Fruit fly (Drosophila melanogaster): Measurements from ENCODE around the gene CG43293.

The CG43293 gene

DNA sequence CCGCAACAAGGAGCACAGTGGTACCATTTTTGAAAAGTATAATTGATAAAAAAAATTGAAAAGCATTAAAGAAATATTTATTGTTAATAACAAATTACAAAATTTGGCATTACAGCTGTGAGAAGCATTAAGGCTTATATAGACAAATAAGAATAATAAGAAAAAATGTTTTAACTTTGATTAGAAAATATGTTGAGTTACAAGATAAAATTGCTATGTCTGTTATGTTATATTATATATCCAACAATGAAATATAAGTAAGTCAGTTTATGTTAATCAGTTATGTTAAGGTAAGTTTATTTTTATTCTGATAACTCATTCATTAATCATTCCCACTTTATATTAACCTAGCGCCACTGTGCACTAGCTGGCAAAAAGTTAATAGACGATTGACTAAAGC lies 25.1 kb upstream of the CG43293 start:
- no peak for TF ChIP-seq CG8159 (tag; optimal IDR thresholded peaks at IDR 0.05)
- no peak for TF ChIP-seq CG32121 (GFP tag; IDR thresholded peaks at IDR 0.05)
- TF ChIP-seq CG34367 (tag; optimal IDR thresholded peaks at IDR 0.05): no peak
- TF ChIP-seq gl (tag; optimal IDR thresholded peaks at IDR 0.05): no peak
- no peak for TF ChIP-seq EcR (GFP tag; optimal IDR thresholded peaks at IDR 0.05)
- no peak for TF ChIP-seq CG10348 (GFP tag; IDR thresholded peaks at IDR 0.05)
- TF ChIP-seq CG4496 (GFP tag; IDR thresholded peaks at IDR 0.05): no peak
- no peak for TF ChIP-seq CG14655 (GFP tag; optimal IDR thresholded peaks at IDR 0.05)
- no peak for TF ChIP-seq D1 (tag; optimal IDR thresholded peaks at IDR 0.05)
- no peak for TF ChIP-seq CG15710 (tag; optimal IDR thresholded peaks at IDR 0.05)
- no peak for TF ChIP-seq CG9948 (tag; optimal IDR thresholded peaks at IDR 0.05)
- TF ChIP-seq CG17806 (tag; optimal IDR thresholded peaks at IDR 0.05): no peak
- TF ChIP-seq fd96Ca (GFP tag; IDR thresholded peaks at IDR 0.05): no peak
- TF ChIP-seq CG13204 (GFP tag; optimal IDR thresholded peaks at IDR 0.05): no peak
- no peak for TF ChIP-seq Ets98B (GFP tag; IDR thresholded peaks at IDR 0.05)
- no peak for TF ChIP-seq CG8301 (tag; optimal IDR thresholded peaks at IDR 0.05)
- TF ChIP-seq Pif1A (GFP tag; optimal IDR thresholded peaks at IDR 0.05): no peak
- no peak for TF ChIP-seq CG12605 (GFP tag; IDR thresholded peaks at IDR 0.05)

DNA sequence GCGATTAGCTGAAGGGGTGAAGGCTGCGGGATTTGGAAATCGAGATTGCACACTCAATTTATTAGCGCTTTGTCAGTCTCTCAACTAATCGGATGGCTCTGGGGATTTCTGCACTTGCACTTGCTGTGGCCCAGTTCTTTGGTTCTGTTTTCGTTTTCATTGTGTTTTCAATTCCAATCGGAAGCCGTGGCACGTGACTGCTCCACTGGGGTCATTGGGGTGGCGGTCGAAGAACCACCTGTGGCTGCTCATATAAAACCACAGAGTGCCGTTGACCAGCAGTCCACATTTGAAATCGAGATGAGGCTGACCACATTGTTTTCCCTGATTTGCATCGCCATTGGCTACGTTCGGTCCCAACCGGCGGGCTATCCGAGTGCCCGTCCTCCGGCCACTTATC lies 24.5 kb upstream of the CG43293 start, which contains the start of gene Cpr65Az:
Cpr65Az (plus strand) TSS at position 301 of the 400 bp plus-strand sequence.
- TF ChIP-seq CG14655 (GFP tag; optimal IDR thresholded peaks at IDR 0.05): no peak
- no peak for TF ChIP-seq CG17806 (tag; optimal IDR thresholded peaks at IDR 0.05)
- TF ChIP-seq CG8159 (tag; optimal IDR thresholded peaks at IDR 0.05): no peak
- TF ChIP-seq CG9948 (tag; optimal IDR thresholded peaks at IDR 0.05): no peak
- no peak for TF ChIP-seq D1 (tag; optimal IDR thresholded peaks at IDR 0.05)
- TF ChIP-seq fd96Ca (GFP tag; IDR thresholded peaks at IDR 0.05): no peak
- TF ChIP-seq CG32121 (GFP tag; IDR thresholded peaks at IDR 0.05): no peak
- TF ChIP-seq Pif1B (GFP tag; optimal IDR thresholded peaks at IDR 0.05): no peak

DNA sequence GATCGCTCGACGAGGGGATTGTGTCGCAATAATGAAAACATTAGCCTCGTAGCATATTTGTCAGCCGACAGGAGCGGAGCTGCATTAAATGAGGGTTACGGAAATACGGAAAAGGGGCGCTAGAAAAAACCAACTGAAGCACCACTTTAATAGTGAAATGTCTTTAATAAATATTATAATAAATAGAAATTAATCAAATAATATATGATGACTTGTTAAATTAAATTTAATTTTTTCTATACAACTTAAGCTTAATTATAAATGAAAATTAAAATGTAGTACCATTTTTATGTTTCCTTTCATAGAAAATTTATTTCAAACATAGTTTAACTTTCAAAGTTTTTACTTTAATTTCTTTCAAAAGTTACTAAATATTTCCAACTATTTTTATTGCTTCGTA lies 23.0 kb upstream of the CG43293 start:
- no peak for TF ChIP-seq CG8159 (tag; optimal IDR thresholded peaks at IDR 0.05)
- no peak for TF ChIP-seq CG10348 (GFP tag; IDR thresholded peaks at IDR 0.05)
- no peak for TF ChIP-seq Snoo (tag; optimal IDR thresholded peaks at IDR 0.05)
- no peak for TF ChIP-seq Pif1A (GFP tag; optimal IDR thresholded peaks at IDR 0.05)
- no peak for TF ChIP-seq CG8301 (tag; optimal IDR thresholded peaks at IDR 0.05)
- no peak for TF ChIP-seq gl (tag; optimal IDR thresholded peaks at IDR 0.05)
- no peak for TF ChIP-seq Pif1B (GFP tag; optimal IDR thresholded peaks at IDR 0.05)
- TF ChIP-seq Ets98B (GFP tag; IDR thresholded peaks at IDR 0.05): no peak
- no peak for TF ChIP-seq CG14655 (GFP tag; optimal IDR thresholded peaks at IDR 0.05)
- TF ChIP-seq D1 (tag; optimal IDR thresholded peaks at IDR 0.05): no peak
- TF ChIP-seq CG15710 (tag; optimal IDR thresholded peaks at IDR 0.05): no peak
- no peak for TF ChIP-seq CG17806 (tag; optimal IDR thresholded peaks at IDR 0.05)
- TF ChIP-seq fd96Ca (GFP tag; IDR thresholded peaks at IDR 0.05): no peak
- TF ChIP-seq CG9948 (tag; optimal IDR thresholded peaks at IDR 0.05): no peak
- no peak for TF ChIP-seq CG32121 (GFP tag; IDR thresholded peaks at IDR 0.05)
- TF ChIP-seq rn (GFP tag; IDR thresholded peaks at IDR 0.05): no peak
- no peak for TF ChIP-seq CG34367 (tag; optimal IDR thresholded peaks at IDR 0.05)
- no peak for TF ChIP-seq EcR (GFP tag; optimal IDR thresholded peaks at IDR 0.05)
- no peak for TF ChIP-seq CG4496 (GFP tag; IDR thresholded peaks at IDR 0.05)
- no peak for TF ChIP-seq CG13204 (GFP tag; optimal IDR thresholded peaks at IDR 0.05)

- no peak for TF ChIP-seq Snoo (tag; optimal IDR thresholded peaks at IDR 0.05)
- TF ChIP-seq CG32121 (GFP tag; IDR thresholded peaks at IDR 0.05): no peak
- no peak for TF ChIP-seq rn (GFP tag; IDR thresholded peaks at IDR 0.05)
Measured at dm6 chr3L:6162483-6163128, 22.4 kb upstream of the CG43293 start, which contains the start of gene Prdm13. Gene Prdm13 (plus strand): TSS chr3L:6163127.

DNA sequence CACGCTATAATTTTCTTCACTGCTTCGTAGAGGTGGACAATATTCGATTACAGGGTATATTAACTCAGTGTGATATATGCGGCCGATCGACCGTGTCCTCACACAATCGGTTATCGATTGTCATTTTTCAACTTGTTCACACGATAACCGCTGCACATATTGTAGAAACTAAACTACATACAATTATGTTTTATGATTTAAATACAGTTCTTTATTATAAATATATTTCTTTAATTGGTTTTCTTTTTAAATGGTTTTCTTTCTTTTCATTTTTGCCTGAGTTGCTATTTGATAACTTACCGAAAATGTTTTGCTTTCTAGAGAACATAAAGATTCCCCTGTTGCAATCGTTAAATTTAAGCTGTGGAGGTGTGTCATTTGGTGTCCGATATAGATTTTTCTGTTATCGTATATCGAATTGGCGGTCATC lies 11.1 kb upstream of the CG43293 start, which contains the start of the genes fmt and CG7376:
fmt (minus strand) TSS at position 55 of the 430 bp plus-strand sequence.
CG7376 (plus strand) TSS at position 423 of the 430 bp plus-strand sequence.
- TF ChIP-seq CG9948 (tag; optimal IDR thresholded peaks at IDR 0.05) (peak; percentile 45), Snoo (tag; optimal IDR thresholded peaks at IDR 0.05) (no peak)

DNA sequence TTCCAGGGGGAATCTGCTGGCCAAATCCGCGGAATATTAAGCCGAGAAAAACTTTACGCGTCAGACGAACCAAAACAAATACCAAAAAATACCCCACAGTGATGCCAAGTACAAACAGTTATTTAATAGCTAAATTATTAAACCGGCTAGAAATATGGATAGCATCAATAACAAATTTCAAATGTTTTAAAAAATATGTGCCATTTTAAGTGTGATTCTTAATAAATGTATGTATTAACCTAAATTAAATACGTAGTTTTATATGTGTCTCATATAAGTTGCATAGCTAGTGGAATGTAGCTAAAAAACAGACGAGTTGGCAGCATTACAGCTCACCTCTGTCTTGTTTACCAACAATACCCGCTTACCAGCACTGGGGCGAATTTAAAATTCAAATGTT lies 3.2 kb upstream of the CG43293 start, which contains the start of gene CG10274:
CG10274 (minus strand) TSS at position 54 of the 400 bp plus-strand sequence.
- TF ChIP-seq Pif1B (GFP tag; optimal IDR thresholded peaks at IDR 0.05) (no peak), rn (GFP tag; IDR thresholded peaks at IDR 0.05) (no peak), Ets98B (GFP tag; IDR thresholded peaks at IDR 0.05) (no peak), CG4496 (GFP tag; IDR thresholded peaks at IDR 0.05) (peak; percentile 59; the same call in 2 of the 3 replicates), CG8159 (tag; optimal IDR thresholded peaks at IDR 0.05) (no peak), fd96Ca (GFP tag; IDR thresholded peaks at IDR 0.05) (no peak), CG14655 (GFP tag; optimal IDR thresholded peaks at IDR 0.05) (no peak), gl (tag; optimal IDR thresholded peaks at IDR 0.05) (no peak), CG9948 (tag; optimal IDR thresholded peaks at IDR 0.05) (peak; percentile 52), CG15710 (tag; optimal IDR thresholded peaks at IDR 0.05) (peak; percentile 72), Pif1A (GFP tag; optimal IDR thresholded peaks at IDR 0.05) (no peak), CG34367 (tag; optimal IDR thresholded peaks at IDR 0.05) (no peak), CG12605 (GFP tag; IDR thresholded peaks at IDR 0.05) (no peak), CG13204 (GFP tag; optimal IDR thresholded peaks at IDR 0.05) (no peak), CG17806 (tag; optimal IDR thresholded peaks at IDR 0.05) (peak; percentile 40), CG32121 (GFP tag; IDR thresholded peaks at IDR 0.05) (peak; percentile 17; the same call in 1 of the 2 replicates), CG10348 (GFP tag; IDR thresholded peaks at IDR 0.05) (no peak)

All from whole organism, pupa.